Worm (Caenorhabditis elegans) whole organism, L4/young adult: ENCODE measurements around the gene slc-17.4.

Experiments used
- dao-5 ChIP-seq: sonication (generic microtip); optimal IDR thresholded peaks from 2 replicates; lab custom pipeline; 2016; ENCODE audit warnings: missing genotype, missing genetic modification characterization, moderate library complexity, missing compliant biosample characterization
- him-1 ChIP-seq: sonication (generic microtip); optimal IDR thresholded peaks from 2 replicates; lab custom pipeline; 2016; ENCODE audit warnings: missing genotype, missing genetic modification reagents, missing genetic modification characterization, missing compliant biosample characterization

DNA sequence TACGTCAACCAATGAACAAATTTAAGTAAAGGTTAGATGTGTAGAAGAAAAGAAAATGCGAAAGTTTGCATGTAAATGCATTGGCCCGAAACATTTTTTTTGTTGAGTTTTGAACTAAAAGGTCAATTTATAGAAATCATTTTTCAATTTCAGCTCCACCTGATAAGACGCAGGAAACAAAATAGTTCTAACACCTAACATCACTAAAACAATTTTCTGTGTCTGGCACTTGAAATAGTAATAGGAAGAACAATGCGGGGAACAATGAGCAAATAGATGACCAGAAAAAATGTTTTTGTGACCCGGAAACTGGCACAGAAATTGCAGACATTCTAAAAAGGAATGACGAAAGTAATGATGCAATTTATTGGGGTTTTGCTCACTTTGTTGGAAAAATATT is 817 bp upstream of the slc-17.4 start:
- no peak for TF ChIP-seq dao-5 (tag; lab: Kevin White, UChicago)
- no peak for TF ChIP-seq him-1 (tag; lab: Kevin White, UChicago)
